Fruit fly (Drosophila melanogaster) whole organism, embryonic: Measurements from ENCODE around the gene mst.
A peak's percentile ranks its signal among the peaks of the same experiment; 100 is the strongest.

Experiments used
- Aef1 ChIP-seq: fragments of 200-800 bp; sonication (Bioruptor generic); IDR thresholded peaks from 3 replicates; pipeline ENCODE4 v1.3.6; 2022; ENCODE audit warnings: missing biosample characterization, missing genetic modification characterization
- Atf6 ChIP-seq: fragments of 200-800 bp; sonication (Bioruptor generic); IDR thresholded peaks from 2 replicates; pipeline ENCODE4 v1.3.6; 2022; ENCODE audit warnings: missing biosample characterization, missing genetic modification characterization
- C15 ChIP-seq: fragments of 200-800 bp; sonication (Bioruptor generic); IDR thresholded peaks from 3 replicates; pipeline ENCODE4 v1.3.6; 2022; ENCODE audit warnings: missing biosample characterization, missing genetic modification characterization
- CG10209 ChIP-seq: fragments of 200-800 bp; sonication (Bioruptor generic); optimal IDR thresholded peaks from 3 replicates; lab custom pipeline; 2017; ENCODE audit warnings: missing biosample characterization, mild to moderate bottlenecking, missing genetic modification characterization, missing genetic modification reagents
- CG12104 ChIP-seq: fragments of 200-800 bp; sonication (Bioruptor generic); optimal IDR thresholded peaks from 3 replicates; lab custom pipeline; 2016; ENCODE audit warnings: missing biosample characterization, missing genetic modification characterization
- CG12659 ChIP-seq: fragments of 200-800 bp; sonication (Bioruptor generic); optimal IDR thresholded peaks from 3 replicates; lab custom pipeline; 2017; ENCODE audit warnings: mild to moderate bottlenecking, missing biosample characterization, missing genetic modification reagents, missing genetic modification characterization
- CG13296 ChIP-seq: fragments of 200-800 bp; sonication (Bioruptor generic); optimal IDR thresholded peaks from 3 replicates; lab custom pipeline; 2018; ENCODE audit warnings: missing biosample characterization, mild to moderate bottlenecking, missing genetic modification characterization
- CG14050 ChIP-seq: fragments of 200-800 bp; sonication (Bioruptor generic); IDR thresholded peaks from 3 replicates; pipeline ENCODE4 v1.3.6; 2022; ENCODE audit warnings: missing biosample characterization, missing genetic modification characterization
- CG15269 ChIP-seq: fragments of 200-800 bp; sonication (Bioruptor generic); optimal IDR thresholded peaks from 2 replicates; lab custom pipeline; 2018; ENCODE audit warnings: missing biosample characterization, mild to moderate bottlenecking, missing genetic modification characterization, moderate library complexity
- CG18476 ChIP-seq: fragments of 200-800 bp; sonication (Bioruptor generic); optimal IDR thresholded peaks from 2 replicates; lab custom pipeline; 2016; ENCODE audit warnings: missing biosample characterization, mild to moderate bottlenecking, missing genetic modification characterization
- CG2116 ChIP-seq: fragments of 200-800 bp; sonication (Bioruptor generic); optimal IDR thresholded peaks from 3 replicates; lab custom pipeline; 2018; ENCODE audit warnings: missing biosample characterization, mild to moderate bottlenecking, missing genetic modification characterization
- CG2889 ChIP-seq: fragments of 200-800 bp; sonication (Bioruptor generic); IDR thresholded peaks from 3 replicates; pipeline ENCODE4 v1.3.6; 2022; ENCODE audit warnings: missing biosample characterization, missing genetic modification characterization
- CG32767 ChIP-seq: fragments of 200-800 bp; sonication (Bioruptor generic); IDR thresholded peaks from 2 replicates; pipeline ENCODE4 v1.3.6; 2022; ENCODE audit warnings: missing biosample characterization, missing genetic modification characterization
- CG34376 ChIP-seq: fragments of 200-800 bp; sonication (Bioruptor generic); optimal IDR thresholded peaks from 2 replicates; lab custom pipeline; 2018; ENCODE audit warnings: missing biosample characterization, mild to moderate bottlenecking, missing genetic modification characterization
- CG4854 ChIP-seq: fragments of 200-800 bp; sonication (Bioruptor generic); optimal IDR thresholded peaks from 2 replicates; lab custom pipeline; 2016; ENCODE audit warnings: missing biosample characterization, missing genetic modification characterization, inconsistent platforms
- CG6813 ChIP-seq: fragments of 200-800 bp; sonication (Bioruptor generic); optimal IDR thresholded peaks from 2 replicates; lab custom pipeline; 2017; ENCODE audit warnings: missing biosample characterization, missing genetic modification characterization, mild to moderate bottlenecking, moderate library complexity, missing genetic modification reagents
- Dad ChIP-seq: fragments of 200-800 bp; sonication (Bioruptor generic); optimal IDR thresholded peaks from 3 replicates; lab custom pipeline; 2016; ENCODE audit warnings: missing biosample characterization, missing genetic modification characterization
- Deaf1 ChIP-seq: fragments of 200-800 bp; optimal IDR thresholded peaks from 3 replicates; lab custom pipeline; 2019; ENCODE audit warnings: missing biosample characterization, mild to moderate bottlenecking, missing genetic modification characterization, moderate library complexity
- Ets65A ChIP-seq: fragments of 200-800 bp; sonication (Bioruptor generic); peaks from one replicate; lab custom pipeline; 2016; ENCODE audit warnings: missing biosample characterization, missing genetic modification characterization
- Fer2 ChIP-seq: fragments of 200-800 bp; sonication (Bioruptor generic); optimal IDR thresholded peaks from 2 replicates; lab custom pipeline; 2018; ENCODE audit warnings: missing biosample characterization, mild to moderate bottlenecking, missing genetic modification characterization, moderate library complexity
- Gug ChIP-seq: fragments of 200-800 bp; sonication (Bioruptor generic); IDR thresholded peaks from 4 replicates; pipeline ENCODE4 v1.3.6; 2022; ENCODE audit warnings: missing biosample characterization, missing genetic modification characterization
- HLH4C ChIP-seq: fragments of 200-800 bp; sonication (Bioruptor generic); IDR thresholded peaks from 3 replicates; pipeline ENCODE4 v1.3.6; 2022; ENCODE audit warnings: missing biosample characterization, missing genetic modification characterization; ENCODE audit not compliant: partially characterized antibody
- HLHmδ ChIP-seq: fragments of 200-800 bp; sonication (Bioruptor generic); optimal IDR thresholded peaks from 2 replicates; lab custom pipeline; 2018; ENCODE audit warnings: missing biosample characterization, mild to moderate bottlenecking, missing genetic modification characterization, moderate library complexity
- Jarid2 ChIP-seq: fragments of 200-800 bp; sonication (Bioruptor generic); optimal IDR thresholded peaks from 3 replicates; lab custom pipeline; 2017; ENCODE audit warnings: mild to moderate bottlenecking, missing biosample characterization, missing genetic modification reagents, missing genetic modification characterization
- MESR4 ChIP-seq: fragments of 200-800 bp; sonication (Bioruptor generic); optimal IDR thresholded peaks from 2 replicates; lab custom pipeline; 2018; ENCODE audit warnings: missing biosample characterization, mild to moderate bottlenecking, missing genetic modification characterization, moderate library complexity
- Med ChIP-seq: fragments of 200-800 bp; sonication (Bioruptor generic); peaks from one replicate; lab custom pipeline; 2016; ENCODE audit warnings: missing biosample characterization, missing genetic modification characterization, mild to moderate bottlenecking, inconsistent platforms, moderate library complexity
- NfI ChIP-seq: fragments of 200-800 bp; sonication (Bioruptor generic); optimal IDR thresholded peaks from 3 replicates; lab custom pipeline; 2018; ENCODE audit warnings: missing biosample characterization, mild to moderate bottlenecking, missing genetic modification characterization, moderate library complexity
- Oaz ChIP-seq: fragments of 200-800 bp; sonication (Bioruptor generic); IDR thresholded peaks from 2 replicates; pipeline ENCODE4 v1.3.6; 2022; ENCODE audit warnings: missing biosample characterization, missing genetic modification characterization
- Ravus ChIP-seq: fragments of 200-800 bp; sonication (Bioruptor generic); IDR thresholded peaks from 2 replicates; pipeline ENCODE4 v1.3.6; 2022; ENCODE audit warnings: missing biosample characterization, missing genetic modification characterization
- Sox102F ChIP-seq: fragments of 200-800 bp; sonication (Bioruptor generic); optimal IDR thresholded peaks from 2 replicates; lab custom pipeline; 2018; ENCODE audit warnings: missing biosample characterization, mild to moderate bottlenecking, missing genetic modification characterization, moderate library complexity
- Trl ChIP-seq, 3 experiments: fragments of >200 bp in 2 of 3; fragments of 200-800 bp in 1 of 3; sonication (Bioruptor generic) in 1 of 3; optimal IDR thresholded peaks; 2 replicates in 1 of 3; 3 replicates in 2 of 3; lab custom pipeline; 2016 to 2017; ENCODE audit warnings: missing biosample characterization in 1 of 3, missing genetic modification characterization in 1 of 3
- amos ChIP-seq: fragments of 200-800 bp; sonication (Bioruptor generic); IDR thresholded peaks from 2 replicates; pipeline ENCODE4 v1.3.6; 2022; ENCODE audit warnings: missing biosample characterization, missing genetic modification characterization; ENCODE audit not compliant: partially characterized antibody
- ato ChIP-seq: fragments of 200-800 bp; sonication (Bioruptor generic); IDR thresholded peaks from 2 replicates; pipeline ENCODE4 v1.3.6; 2022; ENCODE audit warnings: missing biosample characterization, missing genetic modification characterization; ENCODE audit not compliant: partially characterized antibody
- crp ChIP-seq, 2 experiments: fragments of 200-800 bp; sonication (Bioruptor generic); optimal IDR thresholded peaks; 2 replicates in 1 of 2; 3 replicates in 1 of 2; lab custom pipeline; 2017; ENCODE audit warnings: missing biosample characterization in 2 of 2, missing genetic modification characterization in 2 of 2, mild to moderate bottlenecking in 1 of 2, moderate library complexity in 1 of 2
- dm ChIP-seq: fragments of 200-800 bp; sonication (Bioruptor generic); optimal IDR thresholded peaks from 3 replicates; lab custom pipeline; 2016; ENCODE audit warnings: missing biosample characterization, missing genetic modification characterization
- dmrt99B ChIP-seq: fragments of 200-800 bp; sonication (Bioruptor generic); optimal IDR thresholded peaks from 2 replicates; lab custom pipeline; 2018; ENCODE audit warnings: missing biosample characterization, mild to moderate bottlenecking, missing genetic modification characterization, moderate library complexity
- gcm2 ChIP-seq: fragments of 200-800 bp; sonication (Bioruptor generic); optimal IDR thresholded peaks from 2 replicates; lab custom pipeline; 2016; ENCODE audit warnings: missing biosample characterization, missing genetic modification characterization
- gsb ChIP-seq: fragments of 200-800 bp; sonication (Bioruptor generic); IDR thresholded peaks from 2 replicates; pipeline ENCODE4 v1.3.6; 2022; ENCODE audit warnings: missing biosample characterization, missing genetic modification characterization
- h ChIP-seq: fragments of >200 bp; optimal IDR thresholded peaks from 2 replicates; lab custom pipeline; 2017
- knrl ChIP-seq: fragments of 200-800 bp; sonication (Bioruptor generic); IDR thresholded peaks from 3 replicates; pipeline ENCODE4 v1.3.6; 2022; ENCODE audit warnings: missing biosample characterization, missing genetic modification characterization; ENCODE audit not compliant: partially characterized antibody
- mirr ChIP-seq: fragments of 200-800 bp; sonication (Bioruptor generic); optimal IDR thresholded peaks from 3 replicates; lab custom pipeline; 2018; ENCODE audit warnings: missing biosample characterization, mild to moderate bottlenecking, missing genetic modification characterization
- oc ChIP-seq: fragments of 200-800 bp; sonication (Bioruptor generic); optimal IDR thresholded peaks from 2 replicates; lab custom pipeline; 2018; ENCODE audit warnings: missing biosample characterization, mild to moderate bottlenecking, missing genetic modification characterization, moderate library complexity
- pho ChIP-seq: fragments of 200-800 bp; sonication (Bioruptor generic); optimal IDR thresholded peaks from 2 replicates; lab custom pipeline; 2016; ENCODE audit warnings: missing biosample characterization, missing genetic modification characterization
- pnt ChIP-seq: fragments of 200-800 bp; sonication (Bioruptor generic); optimal IDR thresholded peaks from 3 replicates; lab custom pipeline; 2016; ENCODE audit warnings: missing biosample characterization, missing genetic modification characterization
- prd ChIP-seq, 3 experiments: fragments of >200 bp in 2 of 3; fragments of 200-800 bp in 1 of 3; sonication (Bioruptor generic) in 1 of 3; optimal IDR thresholded peaks in 2 of 3; IDR thresholded peaks in 1 of 3; 2 replicates in 2 of 3; 3 replicates in 1 of 3; pipeline versions ENCODE4 v1.3.6 to Lab custom; 2017 to 2022; ENCODE audit warnings: missing biosample characterization in 1 of 3, missing genetic modification characterization in 1 of 3
- sim ChIP-seq: fragments of 200-800 bp; sonication (Bioruptor generic); IDR thresholded peaks from 2 replicates; pipeline ENCODE4 v1.3.6; 2022; ENCODE audit warnings: missing biosample characterization, missing genetic modification characterization
- slbo ChIP-seq: fragments of 200-800 bp; sonication (Bioruptor generic); IDR thresholded peaks from 2 replicates; pipeline ENCODE4 v1.3.6; 2022; ENCODE audit warnings: missing biosample characterization, missing genetic modification characterization
- sr ChIP-seq: fragments of 200-800 bp; sonication (Bioruptor generic); IDR thresholded peaks from 3 replicates; pipeline ENCODE4 v1.3.6; 2022; ENCODE audit warnings: missing biosample characterization, missing genetic modification characterization
- wek ChIP-seq: fragments of 200-800 bp; sonication (Bioruptor generic); optimal IDR thresholded peaks from 3 replicates; lab custom pipeline; 2018; ENCODE audit warnings: missing biosample characterization, mild to moderate bottlenecking, missing genetic modification characterization, moderate library complexity

Gene mst

DNA sequence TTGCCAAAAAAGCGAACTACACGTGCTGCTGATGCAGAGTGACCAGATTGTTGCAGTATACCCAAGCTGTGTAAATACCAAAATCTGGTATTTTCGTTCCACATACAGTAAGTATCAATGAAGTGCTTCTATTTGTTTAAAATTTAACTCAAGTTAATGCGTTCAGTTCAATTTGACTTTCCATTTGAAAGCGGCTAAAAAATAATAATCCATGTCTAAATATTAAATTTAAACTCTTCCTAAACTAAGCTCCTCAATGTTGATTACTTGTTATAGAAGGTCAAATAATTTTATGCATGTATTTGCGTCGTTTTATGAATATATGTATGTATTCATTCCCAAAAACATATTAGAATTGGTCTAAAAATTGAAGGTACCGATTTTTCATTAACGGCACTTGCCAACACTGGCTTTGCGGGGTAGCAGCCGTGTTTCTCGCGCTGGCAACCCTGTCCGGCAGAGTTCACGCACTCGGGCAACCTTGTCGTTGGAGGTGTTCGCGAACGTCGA is 38.9 kb upstream of the mst start, which contains the start of the genes peng and sol (continued):
- TF ChIP-seq slbo (peak; percentile 76), pho (peak; percentile 77), CG32767 (peak; percentile 52; the same call in 1 of the 2 replicates), dm (GFP tag; lab: Kevin White, UChicago) (peak; percentile 92), Deaf1 (tag; lab: Kevin White, UChicago) (peak; percentile 18), gcm2 (GFP tag; lab: Kevin White, UChicago) (peak; percentile 39), MESR4 (GFP tag; lab: Kevin White, UChicago) (no peak), CG15269 (tag; lab: Kevin White, UChicago) (peak; percentile 68), gsb (GFP tag; lab: Robert Waterston, UW) (no peak), Gug (GFP tag; lab: Robert Waterston, UW) (0 out of 4 replicates have a peak, but pooled peaks have one; percentile 22), CG18476 (GFP tag; lab: Kevin White, UChicago) (peak; percentile 69), CG2889 (GFP tag; lab: Robert Waterston, UW) (peak; percentile 65; the same call in 1 of the 3 replicates), Trl (optimal IDR thresholded peaks at IDR 0.05; lab: Kevin White, UChicago) (no peak), Trl (GFP tag; optimal IDR thresholded peaks at IDR 0.05; lab: Kevin White, UChicago) (peak; percentile 58), HLH4C (GFP tag; lab: Robert Waterston, UW) (no peak), prd (optimal IDR thresholded peaks at IDR 0.05; lab: Kevin White, UChicago) (no peak), prd (GFP tag; IDR thresholded peaks at IDR 0.05; lab: Robert Waterston, UW) (peak; percentile 69; the same call in 2 of the 3 replicates), dmrt99B (tag; lab: Kevin White, UChicago) (no peak), Ets65A (GFP tag; lab: Kevin White, UChicago) (peak; percentile 96), knrl (GFP tag; lab: Robert Waterston, UW) (no peak), C15 (GFP tag; lab: Robert Waterston, UW) (0 out of 3 replicates have a peak, but pooled peaks have one; percentile 25), CG10209 (GFP tag; lab: Kevin White, UChicago) (peak; percentile 74), sim (no peak), amos (GFP tag; lab: Robert Waterston, UW) (peak; percentile 35; the same call in 1 of the 2 replicates), oc (tag; lab: Kevin White, UChicago) (no peak), Jarid2 (GFP tag; lab: Kevin White, UChicago) (no peak), HLHmδ (GFP tag; lab: Kevin White, UChicago) (peak; percentile 43), Aef1 (peak; percentile 56), Atf6 (GFP tag; lab: Robert Waterston, UW) (peak; percentile 68; the same call in 1 of the 2 replicates), CG2116 (GFP tag; lab: Kevin White, UChicago) (peak; percentile 61), Ravus (GFP tag; lab: Robert Waterston, UW) (no peak), Oaz (GFP tag; lab: Robert Waterston, UW) (peak; percentile 54), Sox102F (GFP tag; lab: Kevin White, UChicago) (peak; percentile 69), CG14050 (GFP tag; lab: Robert Waterston, UW) (peak; percentile 59; the same call in 2 of the 3 replicates), CG34376 (GFP tag; lab: Kevin White, UChicago) (peak; percentile 47), ato (GFP tag; lab: Robert Waterston, UW) (no peak), mirr (GFP tag; lab: Kevin White, UChicago) (peak; percentile 25), wek (GFP tag; lab: Kevin White, UChicago) (no peak), Dad (GFP tag; lab: Kevin White, UChicago) (peak; percentile 33), Med (GFP tag; lab: Kevin White, UChicago) (peak; percentile 92), pnt (peak; percentile 59), crp (GFP tag; optimal IDR thresholded peaks at IDR 0.05; lab: Kevin White, UChicago) (peak in 1 of 2 experiments; percentile 29), CG4854 (peak; percentile 29), CG13296 (GFP tag; lab: Kevin White, UChicago) (peak; percentile 7), NfI (GFP tag; lab: Kevin White, UChicago) (peak; percentile 69), CG12659 (peak; percentile 70), CG6813 (GFP tag; lab: Kevin White, UChicago) (peak; percentile 30), h (lab: Kevin White, UChicago) (no peak), sr (GFP tag; lab: Robert Waterston, UW) (no peak), CG12104 (GFP tag; lab: Kevin White, UChicago) (peak; percentile 73), Fer2 (tag; lab: Kevin White, UChicago) (peak; percentile 49)
